Worm (Caenorhabditis elegans): ENCODE data around the gene arrd-17.

The arrd-17 gene

ce11 chrIII:13666406-13666805, 35.8 kb upstream of the arrd-17 start:
- peak in 1 of 2 experiments; percentile 25 for TF ChIP-seq lsy-2 (tag; optimal IDR thresholded peaks at IDR 0.05)
- no peak for TF ChIP-seq C04F5.9 (tag; optimal IDR thresholded peaks at IDR 0.05)

DNA sequence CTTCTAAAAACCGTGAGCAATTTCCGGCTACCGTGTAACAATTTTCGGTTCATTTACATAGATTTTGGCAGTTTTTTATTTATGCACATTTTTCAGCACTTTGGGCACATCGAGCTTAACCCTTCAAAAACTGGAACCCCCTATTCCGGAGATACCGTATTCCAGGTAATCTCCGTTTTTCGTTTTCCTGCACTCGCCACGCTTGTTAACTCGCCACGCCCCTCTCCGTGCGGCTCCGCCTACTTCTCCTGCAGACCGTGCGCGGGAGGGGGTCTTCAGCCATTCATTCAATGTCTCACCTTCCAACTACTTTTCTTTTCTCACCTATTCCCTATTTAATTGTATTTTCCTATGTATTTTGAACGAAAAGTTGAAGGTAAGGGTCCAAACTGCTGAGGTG, 29.5 kb upstream of the arrd-17 start:
- TF ChIP-seq blmp-1 (tag; optimal IDR thresholded peaks at IDR 0.05) (peak; percentile 27), lsy-2 (tag; optimal IDR thresholded peaks at IDR 0.05) (no peak), aly-2 (tag; optimal IDR thresholded peaks at IDR 0.05) (no peak), rnt-1 (tag; optimal IDR thresholded peaks at IDR 0.05) (no peak), efl-1 (optimal IDR thresholded peaks at IDR 0.05) (no peak), efl-1 (GFP tag; optimal IDR thresholded peaks at IDR 0.05 in 1 of 2) (peak in 1 of 2 experiments; percentile 85), skn-1 (tag; optimal IDR thresholded peaks at IDR 0.05) (no peak), efl-3 (GFP tag; optimal IDR thresholded peaks at IDR 0.05) (no peak), zag-1 (tag; optimal IDR thresholded peaks at IDR 0.05) (no peak), elt-3 (tag; optimal IDR thresholded peaks at IDR 0.05) (no peak)

ce11 chrIII:13659028-13659427, 28.4 kb upstream of the arrd-17 start:
- peak; percentile 78 for TF ChIP-seq blmp-1 (tag; optimal IDR thresholded peaks at IDR 0.05)
- TF ChIP-seq swsn-7 (tag; optimal IDR thresholded peaks at IDR 0.05) = no peak
- peak; percentile 35 for TF ChIP-seq lin-14 (GFP tag; optimal IDR thresholded peaks at IDR 0.05)

- TF ChIP-seq grh-1 (GFP tag; IDR thresholded peaks at IDR 0.05) (no peak), lin-14 (GFP tag; optimal IDR thresholded peaks at IDR 0.05) (peak; percentile 52)
These were observed 27.4 kb upstream of the arrd-17 start for ce11 chrIII:13657975-13658374.

DNA sequence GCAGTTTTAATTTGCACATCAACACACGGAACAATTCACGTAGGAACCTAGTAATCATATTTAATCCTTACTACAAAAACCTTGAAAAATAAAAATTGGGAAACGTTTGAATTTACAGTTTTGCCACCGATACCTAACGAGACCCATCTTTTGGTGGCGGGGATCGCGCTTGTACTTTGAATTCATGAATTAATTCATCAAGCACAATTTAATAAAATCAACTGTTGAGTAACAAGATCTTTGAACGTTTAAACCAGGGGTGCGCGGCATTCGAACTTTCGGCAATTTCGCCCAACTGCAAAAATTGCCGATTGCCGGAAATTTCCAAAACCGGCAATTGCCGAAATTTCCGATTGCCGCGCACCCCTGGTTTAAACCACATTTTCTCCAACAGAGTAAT, 26.1 kb upstream of the arrd-17 start:
- TF ChIP-seq lsy-2 (tag; optimal IDR thresholded peaks at IDR 0.05) (no peak), lin-13 (GFP tag; optimal IDR thresholded peaks at IDR 0.05) (no peak), efl-1 (optimal IDR thresholded peaks at IDR 0.05) (no peak), efl-1 (GFP tag; optimal IDR thresholded peaks at IDR 0.05 in 1 of 2) (peak in 1 of 2 experiments; percentile 43), sup-37 (GFP tag; optimal IDR thresholded peaks at IDR 0.05) (no peak), sptf-1 (tag; optimal IDR thresholded peaks at IDR 0.05) (no peak), pax-3 (tag; optimal IDR thresholded peaks at IDR 0.05) (no peak), ceh-8 (GFP tag; optimal IDR thresholded peaks at IDR 0.05) (no peak)

DNA sequence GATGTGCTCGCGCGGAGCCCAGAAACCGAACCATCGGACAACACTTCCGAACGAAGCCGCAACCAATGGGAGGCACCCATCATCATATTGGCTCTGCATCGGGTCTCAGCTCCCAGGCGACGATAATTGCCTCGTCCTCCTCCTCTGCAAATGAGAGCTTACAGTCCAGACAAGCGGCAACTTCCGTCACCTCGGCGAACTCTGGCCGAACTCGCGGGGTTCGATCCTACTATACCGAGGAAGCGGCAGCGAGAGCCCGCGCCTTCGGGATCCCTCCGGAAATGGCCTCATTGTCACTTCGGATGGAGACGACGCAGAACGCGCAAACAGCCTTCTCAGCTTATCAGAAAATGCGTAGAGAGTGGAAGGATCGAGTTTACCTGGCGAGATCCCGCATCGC, 24.3 kb upstream of the arrd-17 start:
- TF ChIP-seq ceh-63 (GFP tag; optimal IDR thresholded peaks at IDR 0.05) (no peak), ces-1 (GFP tag; optimal IDR thresholded peaks at IDR 0.05) (no peak), lin-35 (GFP tag; optimal IDR thresholded peaks at IDR 0.05) (no peak), nhr-12 (tag; optimal IDR thresholded peaks at IDR 0.05) (no peak), ets-5 (GFP tag; IDR thresholded peaks at IDR 0.05) (no peak)

DNA sequence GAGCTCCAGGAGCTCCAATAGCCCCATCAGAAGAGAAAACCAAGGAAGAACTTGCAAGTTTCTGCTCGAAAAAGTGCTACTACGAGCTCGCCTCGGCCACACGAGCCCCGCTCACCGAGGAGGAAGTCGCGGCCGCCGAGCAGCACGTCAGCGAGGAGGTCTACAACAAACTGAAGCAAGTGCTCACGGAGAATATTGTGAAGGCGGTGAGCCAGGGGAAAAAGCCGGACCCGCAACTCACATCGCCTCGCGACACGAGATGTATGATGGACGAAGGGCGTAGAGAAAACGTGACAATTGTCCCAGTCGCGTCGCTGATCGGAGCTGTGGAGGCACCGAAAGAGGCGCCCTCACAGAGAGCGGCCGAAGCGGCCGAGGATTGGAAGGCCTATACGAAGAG, 22.1 kb upstream of the arrd-17 start:
- no peak for TF ChIP-seq unc-86 (tag; optimal IDR thresholded peaks at IDR 0.05)
- no peak for TF ChIP-seq nhr-12 (tag; optimal IDR thresholded peaks at IDR 0.05)
- TF ChIP-seq unc-98 (GFP tag; IDR thresholded peaks at IDR 0.05) = no peak
- TF ChIP-seq tbx-2 (tag; optimal IDR thresholded peaks at IDR 0.05) = no peak
- TF ChIP-seq nhr-28 (tag; optimal IDR thresholded peaks at IDR 0.05) = no peak
- TF ChIP-seq swsn-7 (tag; optimal IDR thresholded peaks at IDR 0.05) = no peak
- no peak for TF ChIP-seq irx-1 (tag; optimal IDR thresholded peaks at IDR 0.05)
- no peak for TF ChIP-seq pag-3 (tag; optimal IDR thresholded peaks at IDR 0.05; ENCODE audit: borderline replicate concordance, insufficient read depth)
- no peak for TF ChIP-seq skn-1 (tag; optimal IDR thresholded peaks at IDR 0.05)
